Worm (Caenorhabditis elegans): ENCODE results near the gene idhg-1.

DNA sequence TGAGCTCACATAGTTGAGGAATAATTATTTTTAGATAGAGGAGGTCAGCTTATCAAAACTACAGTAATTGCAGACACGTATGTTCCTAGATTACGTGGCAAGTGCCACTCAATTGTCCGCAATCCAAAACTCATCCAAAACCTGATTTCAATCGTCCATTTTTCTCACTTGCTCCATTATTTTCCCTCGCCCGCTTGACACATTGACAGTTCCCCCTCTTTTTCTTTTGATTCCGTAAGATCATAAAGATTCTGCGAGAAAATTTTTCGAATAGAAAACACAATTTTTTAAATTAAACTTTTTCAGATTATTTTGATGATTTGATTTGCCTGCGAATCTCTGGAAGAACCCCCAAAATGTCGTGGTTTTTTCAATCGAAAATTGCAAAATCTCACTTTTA, 19.9 kb upstream of the idhg-1 start, which contains the start of gene M88.4:
- no peak for TF ChIP-seq dpl-1 (GFP tag; optimal IDR thresholded peaks at IDR 0.05)
- no peak for TF ChIP-seq chd-7 (tag; optimal IDR thresholded peaks at IDR 0.05)
- no peak for TF ChIP-seq ztf-3 (GFP tag; optimal IDR thresholded peaks at IDR 0.05)
- TF ChIP-seq ztf-6 (GFP tag; IDR thresholded peaks at IDR 0.05), result no peak
- no peak for TF ChIP-seq snpc-4 (GFP tag; optimal IDR thresholded peaks at IDR 0.05)
- TF ChIP-seq snpc-4 (tag; optimal IDR thresholded peaks at IDR 0.05), result no peak

Measured in whole organism, young adult.